Worm (Caenorhabditis elegans): Measurements from ENCODE around the gene dos-3.

The dos-3 gene

DNA sequence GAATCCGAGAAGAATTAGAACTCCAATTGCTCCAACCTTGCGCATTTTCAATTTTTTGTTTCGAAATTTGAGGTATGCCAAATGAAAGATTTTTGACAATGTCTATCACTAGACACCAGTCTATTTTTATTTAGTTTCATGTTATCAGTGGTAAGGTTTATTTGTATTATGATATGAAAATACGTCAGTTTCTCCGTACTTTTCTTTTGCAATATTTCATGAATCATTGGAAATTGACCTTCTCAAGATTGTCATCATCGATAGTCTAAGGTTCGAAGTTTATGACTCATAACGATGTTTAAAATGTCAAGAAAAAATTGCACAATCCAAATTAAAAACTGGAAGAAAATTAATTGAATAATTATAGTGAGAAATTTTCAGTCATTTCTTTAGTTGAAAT, 34.0 kb upstream of the dos-3 start, which contains the start of gene clc-19:
Gene clc-19, minus strand, starts transcription at position 135 of the 400 bp plus-strand sequence.
- TF ChIP-seq fos-1 (tag; optimal IDR thresholded peaks at IDR 0.05) = peak; percentile 88
- no peak for TF ChIP-seq nhr-10 (tag; optimal IDR thresholded peaks at IDR 0.05)
- TF ChIP-seq nhr-237 (tag; optimal IDR thresholded peaks at IDR 0.05) = no peak
- no peak for TF ChIP-seq peb-1 (tag; optimal IDR thresholded peaks at IDR 0.05)
- TF ChIP-seq unc-62 (GFP tag; optimal IDR thresholded peaks at IDR 0.05) = no peak

DNA sequence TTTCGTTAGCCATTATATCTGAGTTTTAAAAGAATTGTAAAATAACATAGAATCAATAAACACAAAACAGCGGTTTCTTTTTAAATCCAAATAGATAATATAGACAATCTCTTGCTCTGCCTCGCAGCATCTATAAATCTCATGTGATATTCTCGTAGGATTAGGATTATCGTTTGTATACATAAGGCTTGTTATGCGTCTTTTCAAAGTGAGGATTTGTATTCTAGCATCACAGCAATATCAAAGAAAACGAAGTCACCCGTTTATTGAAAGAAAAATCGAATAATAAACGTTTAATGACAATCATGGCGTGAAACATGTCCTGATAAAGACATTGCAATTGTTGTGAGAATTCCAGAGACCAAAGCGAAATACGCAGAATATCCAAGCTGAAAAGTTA, 33.0 kb upstream of the dos-3 start, which contains the start of the genes T24C4.3 and clc-20:
Gene T24C4.3, minus strand, starts transcription at position 101 of the 400 bp plus-strand sequence.
Gene clc-20, plus strand, starts transcription at position 211 of the 400 bp plus-strand sequence.
- TF ChIP-seq lin-13 (GFP tag; optimal IDR thresholded peaks at IDR 0.05) (no peak), nhr-10 (tag; optimal IDR thresholded peaks at IDR 0.05) (no peak), C34F6.9 (tag; optimal IDR thresholded peaks at IDR 0.05) (no peak), nhr-12 (tag; optimal IDR thresholded peaks at IDR 0.05) (no peak), mdl-1 (tag; optimal IDR thresholded peaks at IDR 0.05) (no peak), gmeb-1 (tag; optimal IDR thresholded peaks at IDR 0.05) (no peak)

DNA sequence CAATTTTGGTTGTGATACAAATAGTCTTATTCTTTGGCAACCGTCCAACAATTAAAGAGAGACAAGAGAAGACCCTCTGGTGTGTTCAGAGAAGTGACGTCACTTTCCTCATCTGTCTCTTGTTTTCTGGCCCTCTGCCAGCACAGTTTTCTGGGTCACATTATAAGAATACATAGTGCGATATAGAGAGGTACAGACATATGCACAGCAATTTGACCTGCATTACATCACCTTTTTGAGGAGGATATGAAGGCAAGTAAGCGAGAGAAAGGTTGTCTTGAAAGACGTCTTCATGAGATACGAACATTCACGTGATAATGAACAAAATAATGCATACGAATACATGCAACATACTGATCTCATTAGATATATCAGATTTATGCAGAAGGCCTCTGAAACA, 31.2 kb upstream of the dos-3 start:
- no peak for TF ChIP-seq peb-1 (tag; optimal IDR thresholded peaks at IDR 0.05)
- no peak for TF ChIP-seq elt-3 (tag; optimal IDR thresholded peaks at IDR 0.05)
- no peak for TF ChIP-seq dmd-4 (tag; optimal IDR thresholded peaks at IDR 0.05)
- TF ChIP-seq ZK546.5 (tag; optimal IDR thresholded peaks at IDR 0.05) = no peak
- TF ChIP-seq nhr-11 (tag; optimal IDR thresholded peaks at IDR 0.05) = no peak
- no peak for TF ChIP-seq snpc-4 (tag; optimal IDR thresholded peaks at IDR 0.05)

DNA sequence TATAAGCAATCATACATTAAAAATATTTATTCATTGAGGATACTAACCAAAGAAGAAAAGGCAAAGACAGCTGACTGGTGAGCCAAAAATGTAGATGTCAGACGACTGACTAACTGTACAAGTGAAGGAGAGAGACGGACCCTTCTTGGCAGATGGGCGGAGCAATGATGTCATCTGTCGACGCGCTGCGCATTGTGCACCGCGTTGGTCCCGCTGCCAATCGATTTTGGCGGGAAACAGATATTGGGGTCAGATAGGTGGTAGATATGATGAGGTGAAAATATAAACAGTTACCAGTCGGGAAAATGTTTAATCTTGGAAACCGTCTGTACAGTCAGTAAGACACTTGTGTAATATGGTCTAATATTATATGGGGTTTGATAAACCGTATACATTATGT, 30.5 kb upstream of the dos-3 start, which contains the start of gene T24C4.2:
Gene T24C4.2, minus strand, starts transcription at position 101 of the 400 bp plus-strand sequence.
- TF ChIP-seq crh-2 (tag; optimal IDR thresholded peaks at IDR 0.05) (no peak), ceh-16 (tag; optimal IDR thresholded peaks at IDR 0.05) (no peak), blmp-1 (tag; optimal IDR thresholded peaks at IDR 0.05; ENCODE audit: insufficient read depth) (no peak), sem-4 (tag; optimal IDR thresholded peaks at IDR 0.05) (no peak), nhr-237 (tag; optimal IDR thresholded peaks at IDR 0.05) (no peak), ztf-11 (tag; optimal IDR thresholded peaks at IDR 0.05) (no peak), nhr-23 (tag; optimal IDR thresholded peaks at IDR 0.05) (no peak), Y55F3AM.14 (GFP tag; optimal IDR thresholded peaks at IDR 0.05) (no peak), F13H6.1 (tag; optimal IDR thresholded peaks at IDR 0.05) (no peak), ztf-4 (tag; optimal IDR thresholded peaks at IDR 0.05) (no peak), snpc-4 (tag; optimal IDR thresholded peaks at IDR 0.05) (no peak), zag-1 (tag; optimal IDR thresholded peaks at IDR 0.05) (no peak)

DNA sequence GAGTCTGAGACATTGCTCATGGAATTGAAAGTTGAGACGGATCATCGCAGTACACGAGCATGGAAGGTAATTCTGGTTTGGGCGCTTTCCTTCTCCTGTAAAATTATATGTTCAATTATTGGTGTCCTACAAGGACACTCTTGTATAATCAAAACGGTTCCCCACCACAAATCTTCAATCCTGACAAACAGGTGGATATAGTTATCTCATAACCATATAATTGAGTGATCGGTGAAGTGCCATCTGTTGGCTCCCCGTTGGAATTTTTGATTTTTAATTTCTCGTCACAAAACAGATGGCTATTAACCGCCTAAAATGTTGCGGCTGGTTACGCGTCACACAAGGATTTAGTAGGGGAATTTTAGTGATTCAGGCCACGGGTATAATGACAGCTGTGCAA, 29.5 kb upstream of the dos-3 start:
- TF ChIP-seq nhr-237 (tag; optimal IDR thresholded peaks at IDR 0.05) (no peak), nhr-10 (tag; optimal IDR thresholded peaks at IDR 0.05) (no peak), R02D3.7 (tag; optimal IDR thresholded peaks at IDR 0.05) (no peak), peb-1 (tag; optimal IDR thresholded peaks at IDR 0.05) (no peak), elt-3 (tag; optimal IDR thresholded peaks at IDR 0.05) (no peak), gmeb-1 (tag; optimal IDR thresholded peaks at IDR 0.05) (no peak), fos-1 (tag; optimal IDR thresholded peaks at IDR 0.05) (no peak), ztf-11 (tag; optimal IDR thresholded peaks at IDR 0.05) (no peak), unc-55 (GFP tag; optimal IDR thresholded peaks at IDR 0.05) (no peak), alr-1 (tag; optimal IDR thresholded peaks at IDR 0.05) (no peak), nhr-21 (tag; optimal IDR thresholded peaks at IDR 0.05) (no peak), Y55F3AM.14 (GFP tag; optimal IDR thresholded peaks at IDR 0.05) (no peak), nhr-23 (tag; optimal IDR thresholded peaks at IDR 0.05) (no peak), sma-3 (GFP tag; optimal IDR thresholded peaks at IDR 0.05) (no peak)

DNA sequence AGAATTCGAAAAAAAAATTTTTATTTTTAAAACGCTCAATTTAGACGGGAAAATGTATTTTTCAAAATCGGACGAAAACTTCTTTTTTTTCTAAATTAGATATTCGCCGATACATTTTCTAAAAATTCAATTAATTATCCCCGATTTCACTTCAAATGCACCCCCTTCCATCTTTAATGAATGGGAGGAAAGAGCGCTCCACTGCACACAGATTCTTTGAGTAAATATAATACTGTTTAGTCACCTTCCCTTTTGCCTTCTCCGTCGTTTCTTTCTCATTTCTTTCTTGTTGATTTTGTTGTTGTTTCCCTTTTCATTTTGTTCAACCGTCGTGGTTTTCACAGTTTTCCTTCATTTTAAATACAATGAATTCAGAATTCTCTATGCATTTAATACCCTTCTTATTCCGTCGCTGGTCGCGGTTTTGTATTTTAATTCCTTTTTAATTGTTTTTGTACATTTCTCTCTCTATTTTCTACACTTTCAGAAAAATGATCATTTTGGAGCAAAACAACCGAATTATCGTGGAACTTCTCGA, 22.5 kb upstream of the dos-3 start, which contains the start of gene arx-4:
Gene arx-4, plus strand, starts transcription at position 488 of the 538 bp plus-strand sequence.
- TF ChIP-seq unc-55 (GFP tag; optimal IDR thresholded peaks at IDR 0.05) = peak; percentile 39
- TF ChIP-seq nhr-10 (tag; optimal IDR thresholded peaks at IDR 0.05) = no peak
- TF ChIP-seq fos-1 (tag; optimal IDR thresholded peaks at IDR 0.05) = peak; percentile 55
- TF ChIP-seq mab-5 (tag; optimal IDR thresholded peaks at IDR 0.05) = no peak
- TF ChIP-seq unc-62 (GFP tag; optimal IDR thresholded peaks at IDR 0.05) = no peak
- TF ChIP-seq C34F6.9 (tag; optimal IDR thresholded peaks at IDR 0.05) = peak; percentile 29
